Fruit fly (Drosophila melanogaster) whole organism, larva: ENCODE data around the gene CG11983.

ENCODE experiments used
- noc ChIP-seq: fragments of 200-800 bp; sonication (Bioruptor generic); optimal IDR thresholded peaks from 3 replicates; lab custom pipeline; 2019; ENCODE audit warnings: missing biosample characterization, mild to moderate bottlenecking, missing genetic modification characterization, moderate library complexity

The CG11983 gene

dm6 chr3R:9008202-9008601, at the start of gene CG11983:
Gene CG11983, plus strand, starts transcription at chr3R:9008321.
- TF ChIP-seq noc: no peak

- TF ChIP-seq noc: no peak
These were observed 49.0 kb upstream of the CG11983 start for dm6 chr3R:8959153-8959552.

dm6 chr3R:8960329-8960728, 47.8 kb upstream of the CG11983 start:
- TF ChIP-seq noc: peak; percentile 52

- TF ChIP-seq noc: no peak
These were observed 45.0 kb upstream of the CG11983 start, which contains the start of gene ich for dm6 chr3R:8962860-8963755. Gene ich, minus strand, starts transcription at chr3R:8963037.

dm6 chr3R:8963756-8964342, 44.3 kb upstream of the CG11983 start:
- no peak for TF ChIP-seq noc

- TF ChIP-seq noc: no peak
These were observed 42.6 kb upstream of the CG11983 start for dm6 chr3R:8965546-8965945.

- no peak for TF ChIP-seq noc
These were observed 41.5 kb upstream of the CG11983 start for dm6 chr3R:8966598-8966997.

- TF ChIP-seq noc: no peak
These were observed 39.3 kb upstream of the CG11983 start for dm6 chr3R:8968837-8969236.

dm6 chr3R:8969301-8969925, 38.7 kb upstream of the CG11983 start:
- no peak for TF ChIP-seq noc

dm6 chr3R:8969926-8970306, 38.2 kb upstream of the CG11983 start:
- TF ChIP-seq noc: no peak

dm6 chr3R:8970707-8971106, 37.4 kb upstream of the CG11983 start:
- TF ChIP-seq noc: no peak

dm6 chr3R:8971794-8972193, 36.3 kb upstream of the CG11983 start:
- no peak for TF ChIP-seq noc

dm6 chr3R:8976073-8976593, 32.0 kb upstream of the CG11983 start:
- TF ChIP-seq noc: no peak

dm6 chr3R:8978768-8979167, 29.4 kb upstream of the CG11983 start:
- TF ChIP-seq noc: no peak

dm6 chr3R:8979850-8980775, 28.0 kb upstream of the CG11983 start:
- TF ChIP-seq noc: peak; percentile 40

- peak; percentile 40 for TF ChIP-seq noc
These were observed 27.4 kb upstream of the CG11983 start, which contains the start of gene CAHbeta for dm6 chr3R:8980776-8981165. Gene CAHbeta, plus strand, starts transcription at chr3R:8980860.
